Worm (Caenorhabditis elegans) whole organism, L3 larva: Measurements from ENCODE around the gene mdt-21.

Experiments
- aly-2 ChIP-seq: fragments of 150-350 bp; optimal IDR thresholded peaks from 2 replicates; lab custom pipeline; 2014; ENCODE audit warnings: missing biosample characterization, missing genetic modification characterization
- ceh-28 ChIP-seq: fragments of 150-350 bp; optimal IDR thresholded peaks from 2 replicates; lab custom pipeline; 2014; ENCODE audit warnings: missing biosample characterization, missing genetic modification reagents, missing genetic modification characterization
- egl-27 ChIP-seq: sonication (generic microtip); optimal IDR thresholded peaks from 4 replicates; lab custom pipeline; 2017; ENCODE audit warnings: missing biosample characterization, missing genetic modification reagents, missing genetic modification characterization
- elt-2 ChIP-seq: sonication (generic microtip); optimal IDR thresholded peaks from 2 replicates; lab custom pipeline; 2016; ENCODE audit warnings: missing genetic modification reagents, mild to moderate bottlenecking, missing genetic modification characterization, missing compliant biosample characterization
- fos-1 ChIP-seq: fragments of 150-350 bp; optimal IDR thresholded peaks from 2 replicates; lab custom pipeline; 2014; ENCODE audit warnings: missing biosample characterization, missing genetic modification characterization
- nhr-23 ChIP-seq: fragments of 150-350 bp; optimal IDR thresholded peaks from 2 replicates; lab custom pipeline; 2014; ENCODE audit warnings: missing biosample characterization, missing genetic modification reagents, missing genetic modification characterization
- pqm-1 ChIP-seq: fragments of 150-350 bp; optimal IDR thresholded peaks from 2 replicates; lab custom pipeline; 2017; ENCODE audit warnings: missing biosample characterization, missing genetic modification characterization, inconsistent platforms
- unc-62 ChIP-seq: fragments of 150-350 bp; sonication (generic microtip); optimal IDR thresholded peaks from 4 replicates; lab custom pipeline; 2014; ENCODE audit warnings: missing biosample characterization, missing genetic modification reagents, missing genetic modification characterization
- ztf-4 ChIP-seq: fragments of 150-350 bp; optimal IDR thresholded peaks from 2 replicates; lab custom pipeline; 2014; ENCODE audit warnings: missing biosample characterization, missing genetic modification characterization

- TF ChIP-seq ztf-4 (no peak), unc-62 (no peak), elt-2 (tag; lab: Kevin White, UChicago) (no peak), nhr-23 (tag; lab: Kevin White, UChicago) (no peak), fos-1 (no peak), pqm-1 (tag; lab: Kevin White, UChicago) (no peak), aly-2 (no peak), egl-27 (tag; lab: Kevin White, UChicago) (no peak), ceh-28 (tag; lab: Kevin White, UChicago) (no peak)
Observed at ce11 chrIII:11789480-11789879, 12.1 kb downstream of the mdt-21 start.
